Worm (Caenorhabditis elegans) whole organism, L2 larva: ENCODE results near the gene dnj-20.

Source experiments
- C34F6.9 ChIP-seq: fragments of 150-350 bp; optimal IDR thresholded peaks from 2 replicates; lab custom pipeline; 2014; ENCODE audit warnings: missing biosample characterization, missing genetic modification characterization
- F13H6.1 ChIP-seq: sonication (generic microtip); optimal IDR thresholded peaks from 2 replicates; lab custom pipeline; 2016; ENCODE audit warnings: missing genetic modification characterization, missing compliant biosample characterization
- R02D3.7 ChIP-seq: fragments of 150-350 bp; optimal IDR thresholded peaks from 2 replicates; lab custom pipeline; 2014; ENCODE audit warnings: missing biosample characterization, missing genetic modification characterization
- Y55F3AM.14 ChIP-seq: fragments of 200-800 bp; sonication (Bioruptor generic); optimal IDR thresholded peaks from 2 replicates; lab custom pipeline; 2018; ENCODE audit warnings: mild to moderate bottlenecking, missing genetic modification characterization, missing compliant biosample characterization
- ZK546.5 ChIP-seq: sonication (generic microtip); optimal IDR thresholded peaks from 2 replicates; lab custom pipeline; 2017; ENCODE audit warnings: missing biosample characterization, missing genetic modification characterization
- alr-1 ChIP-seq: fragments of 150-350 bp; optimal IDR thresholded peaks from 2 replicates; lab custom pipeline; 2014; ENCODE audit warnings: missing biosample characterization, missing genetic modification characterization
- aly-2 ChIP-seq: fragments of 150-350 bp; optimal IDR thresholded peaks from 2 replicates; lab custom pipeline; 2014; ENCODE audit warnings: missing biosample characterization, missing genetic modification characterization
- ama-1 ChIP-seq: fragments of 150-350 bp; optimal IDR thresholded peaks from 2 replicates; lab custom pipeline; 2018; ENCODE audit warnings: inconsistent platforms
- blmp-1 ChIP-seq: sonication (generic microtip); optimal IDR thresholded peaks from 2 replicates; lab custom pipeline; 2017; ENCODE audit warnings: missing genetic modification characterization, mild to moderate bottlenecking, missing compliant biosample characterization, antibody characterized with exemption, moderate library complexity; ENCODE audit not compliant: insufficient read depth
- ceh-16 ChIP-seq: fragments of 150-350 bp; optimal IDR thresholded peaks from 2 replicates; lab custom pipeline; 2014; ENCODE audit warnings: missing biosample characterization, missing genetic modification characterization
- ceh-82 ChIP-seq: fragments of 150-350 bp; optimal IDR thresholded peaks from 2 replicates; lab custom pipeline; 2014; ENCODE audit warnings: missing biosample characterization, missing genetic modification characterization
- crh-2 ChIP-seq: sonication (generic microtip); optimal IDR thresholded peaks from 2 replicates; lab custom pipeline; 2017; ENCODE audit warnings: missing biosample characterization, missing genetic modification characterization
- dmd-4 ChIP-seq: sonication (generic microtip); optimal IDR thresholded peaks from 2 replicates; lab custom pipeline; 2017; ENCODE audit warnings: missing biosample characterization, missing genetic modification characterization
- egl-27 ChIP-seq: sonication (generic microtip); optimal IDR thresholded peaks from 3 replicates; lab custom pipeline; 2017; ENCODE audit warnings: missing biosample characterization, missing genetic modification reagents, missing genetic modification characterization
- elt-1 ChIP-seq: fragments of 150-350 bp; optimal IDR thresholded peaks from 2 replicates; lab custom pipeline; 2014; ENCODE audit warnings: missing biosample characterization, missing genetic modification characterization
- elt-3 ChIP-seq: sonication (generic microtip); optimal IDR thresholded peaks from 2 replicates; lab custom pipeline; 2017; ENCODE audit warnings: missing biosample characterization, missing genetic modification characterization
- fos-1 ChIP-seq: fragments of 150-350 bp; optimal IDR thresholded peaks from 2 replicates; lab custom pipeline; 2014; ENCODE audit warnings: missing biosample characterization, missing genetic modification characterization
- gmeb-1 ChIP-seq: fragments of 150-350 bp; optimal IDR thresholded peaks from 2 replicates; lab custom pipeline; 2014; ENCODE audit warnings: missing biosample characterization, missing genetic modification characterization
- lin-11 ChIP-seq: fragments of 150-350 bp; sonication (generic microtip); optimal IDR thresholded peaks from 2 replicates; lab custom pipeline; 2014; ENCODE audit warnings: missing biosample characterization, missing genetic modification characterization, inconsistent platforms, mixed read lengths
- lin-13 ChIP-seq: fragments of 150-350 bp; optimal IDR thresholded peaks from 2 replicates; lab custom pipeline; 2014; ENCODE audit warnings: missing biosample characterization, missing genetic modification reagents, missing genetic modification characterization
- lin-39 ChIP-seq: fragments of 150-350 bp; optimal IDR thresholded peaks from 2 replicates; lab custom pipeline; 2014; ENCODE audit warnings: missing biosample characterization, missing genetic modification reagents, missing genetic modification characterization
- lsy-2 ChIP-seq, 2 experiments: fragments of 150-350 bp in 1 of 2; sonication (generic microtip) in 1 of 2; optimal IDR thresholded peaks; 2 replicates each; lab custom pipeline; 2014 to 2017; ENCODE audit warnings: missing biosample characterization in 2 of 2, missing genetic modification characterization in 2 of 2
- mab-5 ChIP-seq: fragments of 150-350 bp; optimal IDR thresholded peaks from 2 replicates; lab custom pipeline; 2014; ENCODE audit warnings: missing biosample characterization, missing genetic modification characterization
- nhr-10 ChIP-seq: sonication (generic microtip); optimal IDR thresholded peaks from 2 replicates; lab custom pipeline; 2017; ENCODE audit warnings: missing biosample characterization, missing genetic modification characterization
- nhr-11 ChIP-seq: fragments of 150-350 bp; optimal IDR thresholded peaks from 2 replicates; lab custom pipeline; 2014; ENCODE audit warnings: missing biosample characterization, missing genetic modification characterization
- nhr-12 ChIP-seq: fragments of 150-350 bp; optimal IDR thresholded peaks from 2 replicates; lab custom pipeline; 2014; ENCODE audit warnings: missing biosample characterization, missing genetic modification characterization
- nhr-129 ChIP-seq: fragments of 150-350 bp; optimal IDR thresholded peaks from 2 replicates; lab custom pipeline; 2014; ENCODE audit warnings: missing biosample characterization, missing genetic modification characterization
- nhr-21 ChIP-seq: fragments of 150-350 bp; optimal IDR thresholded peaks from 2 replicates; lab custom pipeline; 2014; ENCODE audit warnings: missing biosample characterization, missing genetic modification characterization
- nhr-23 ChIP-seq: fragments of 150-350 bp; optimal IDR thresholded peaks from 2 replicates; lab custom pipeline; 2014; ENCODE audit warnings: missing biosample characterization, missing genetic modification reagents, missing genetic modification characterization
- nhr-25 ChIP-seq: fragments of 150-350 bp; sonication (generic microtip); optimal IDR thresholded peaks from 3 replicates; lab custom pipeline; 2014; ENCODE audit warnings: missing biosample characterization, missing genetic modification characterization
- nhr-6 ChIP-seq: fragments of 150-350 bp; optimal IDR thresholded peaks from 2 replicates; lab custom pipeline; 2014; ENCODE audit warnings: missing biosample characterization, missing genetic modification characterization
- peb-1 ChIP-seq: fragments of 150-350 bp; optimal IDR thresholded peaks from 2 replicates; lab custom pipeline; 2014; ENCODE audit warnings: missing biosample characterization, missing genetic modification characterization
- sem-4 ChIP-seq: fragments of 150-350 bp; optimal IDR thresholded peaks from 2 replicates; lab custom pipeline; 2014; ENCODE audit warnings: missing biosample characterization, missing genetic modification reagents, missing genetic modification characterization
- skn-1 ChIP-seq: sonication (generic microtip); optimal IDR thresholded peaks from 2 replicates; lab custom pipeline; 2017; ENCODE audit warnings: missing biosample characterization, missing genetic modification characterization
- sma-3 ChIP-seq: sonication (generic microtip); optimal IDR thresholded peaks from 2 replicates; lab custom pipeline; 2016; ENCODE audit warnings: missing genetic modification reagents, missing genetic modification characterization, missing compliant biosample characterization
- sma-9 ChIP-seq, 2 experiments: fragments of 150-350 bp in 1 of 2; sonication (generic microtip) in 1 of 2; optimal IDR thresholded peaks; 2 replicates each; lab custom pipeline; 2014 to 2016; ENCODE audit warnings: missing genetic modification characterization in 2 of 2, mild to moderate bottlenecking in 1 of 2, missing biosample characterization in 1 of 2, missing compliant biosample characterization in 1 of 2, missing genetic modification reagents in 1 of 2, moderate library complexity in 1 of 2
- unc-55 ChIP-seq: fragments of 150-350 bp; sonication (generic microtip); optimal IDR thresholded peaks from 3 replicates; lab custom pipeline; 2014; ENCODE audit warnings: missing biosample characterization, missing genetic modification reagents, missing genetic modification characterization
- unc-62 ChIP-seq: fragments of 150-350 bp; optimal IDR thresholded peaks from 2 replicates; lab custom pipeline; 2014; ENCODE audit warnings: missing biosample characterization, missing genetic modification reagents, missing genetic modification characterization
- zag-1 ChIP-seq: fragments of 150-350 bp; optimal IDR thresholded peaks from 2 replicates; lab custom pipeline; 2014; ENCODE audit warnings: missing biosample characterization, missing genetic modification characterization
- ztf-1 ChIP-seq: fragments of 200-800 bp; sonication (Bioruptor generic); conservative IDR thresholded peaks from 2 replicates; pipeline ENCODE4 v1.3.6; 2022; ENCODE audit warnings: missing genetic modification characterization, missing compliant biosample characterization
- ztf-11 ChIP-seq: sonication (generic microtip); optimal IDR thresholded peaks from 2 replicates; lab custom pipeline; 2017; ENCODE audit warnings: missing biosample characterization, missing genetic modification characterization
- ztf-4 ChIP-seq: fragments of 150-350 bp; optimal IDR thresholded peaks from 2 replicates; lab custom pipeline; 2014; ENCODE audit warnings: missing biosample characterization, missing genetic modification characterization

dnj-20 gene

DNA sequence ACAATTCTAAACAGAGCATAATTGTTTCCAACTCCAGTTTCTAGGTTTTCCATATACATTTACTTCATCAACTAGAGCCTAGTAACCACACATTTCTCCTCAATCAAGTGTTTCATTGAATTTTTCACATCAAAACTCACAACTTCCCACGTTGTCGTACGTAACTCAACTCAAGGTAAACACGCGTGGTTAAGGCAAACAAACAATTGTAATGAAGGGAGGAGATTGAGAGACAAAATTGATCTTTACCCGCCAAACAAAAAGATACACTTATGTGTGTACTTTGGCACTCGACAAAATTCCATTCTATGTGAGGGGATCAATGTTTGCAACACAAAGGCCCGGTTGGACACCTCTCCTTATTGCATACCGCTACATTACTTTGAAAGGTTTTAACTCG, 18.6 kb downstream of the dnj-20 start, which contains the start of gene nhr-19:
TSS of gene nhr-19 (minus strand) at position 191 of the 400 bp plus-strand sequence.
- TF ChIP-seq ztf-4 (tag; lab: Kevin White, UChicago) (no peak), ceh-16 (tag; lab: Kevin White, UChicago) (no peak), nhr-10 (tag; lab: Kevin White, UChicago) (no peak), sma-9 (GFP tag; optimal IDR thresholded peaks at IDR 0.05; lab: Kevin White, UChicago) (peak; percentile 59), sma-9 (tag; optimal IDR thresholded peaks at IDR 0.05; lab: Kevin White, UChicago) (no peak), ama-1 (lab: Kevin White, UChicago) (no peak), lin-13 (GFP tag; lab: Kevin White, UChicago) (no peak), nhr-23 (tag; lab: Kevin White, UChicago) (no peak), elt-3 (tag; lab: Kevin White, UChicago) (no peak), ztf-1 (no peak), sma-3 (GFP tag; lab: Kevin White, UChicago) (no peak), nhr-25 (tag; lab: Kevin White, UChicago) (peak; percentile 17), crh-2 (peak; percentile 52), peb-1 (tag; lab: Kevin White, UChicago) (no peak), R02D3.7 (tag; lab: Kevin White, UChicago) (no peak), lsy-2 (tag; optimal IDR thresholded peaks at IDR 0.05; lab: Kevin White, UChicago) (peak in 1 of 2 experiments; percentile 20), nhr-129 (peak; percentile 65)

DNA sequence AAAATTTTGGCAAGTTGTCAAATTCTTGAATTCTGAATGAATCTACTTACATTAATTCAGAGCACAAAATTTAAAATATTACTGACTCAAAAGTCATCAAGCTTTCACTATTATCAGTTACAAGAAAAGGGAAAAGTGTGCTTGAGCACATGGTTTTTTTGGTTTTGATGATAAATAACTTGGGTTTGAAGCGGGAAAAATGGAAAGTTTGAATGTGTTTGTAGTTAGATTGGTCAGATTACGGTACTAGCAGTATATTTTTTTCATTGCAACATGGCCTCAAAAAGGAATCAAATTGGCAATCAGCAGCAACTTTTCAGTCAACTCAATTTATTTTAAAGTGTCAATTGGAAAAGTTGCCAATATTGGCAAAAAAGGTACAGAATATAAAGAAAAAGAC, 19.3 kb downstream of the dnj-20 start:
- peak; percentile 27 for TF ChIP-seq skn-1
- TF ChIP-seq elt-1 (tag; lab: Kevin White, UChicago) = no peak

DNA sequence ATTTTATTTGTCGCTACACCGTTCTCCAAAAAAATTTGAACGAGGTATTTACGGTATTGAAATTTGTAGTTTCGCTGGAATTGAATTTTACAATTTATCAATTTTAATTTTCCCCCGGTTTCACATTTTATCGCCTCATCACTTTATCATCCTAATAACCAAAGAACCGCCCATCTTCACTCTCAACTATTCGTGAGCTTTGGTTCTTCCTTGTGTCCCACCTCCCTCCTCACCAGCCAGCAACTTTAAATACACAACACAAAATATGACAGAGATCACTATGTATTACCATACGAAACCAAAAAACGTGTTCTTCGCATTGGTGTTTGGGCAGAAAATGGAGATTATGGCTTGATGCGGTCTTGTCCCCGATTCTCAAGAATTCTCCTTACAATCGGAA, 19.9 kb downstream of the dnj-20 start:
- TF ChIP-seq ceh-82 (tag; lab: Kevin White, UChicago) = no peak
- TF ChIP-seq nhr-129 = peak; percentile 40
- TF ChIP-seq ztf-11 (tag; lab: Kevin White, UChicago) = no peak
- TF ChIP-seq sma-9 (GFP tag; optimal IDR thresholded peaks at IDR 0.05; lab: Kevin White, UChicago) = peak; percentile 65
- no peak for TF ChIP-seq sma-9 (tag; optimal IDR thresholded peaks at IDR 0.05; lab: Kevin White, UChicago)
- no peak for TF ChIP-seq ztf-1
- peak; percentile 10 for TF ChIP-seq crh-2
- no peak for TF ChIP-seq aly-2 (tag; lab: Kevin White, UChicago)
- TF ChIP-seq lin-11 (tag; lab: Kevin White, UChicago) = no peak
- TF ChIP-seq gmeb-1 (tag; lab: Kevin White, UChicago) = peak; percentile 14
- TF ChIP-seq fos-1 (tag; lab: Kevin White, UChicago) = peak; percentile 8
- no peak for TF ChIP-seq ama-1 (lab: Kevin White, UChicago)
- TF ChIP-seq Y55F3AM.14 = no peak
- no peak for TF ChIP-seq nhr-10 (tag; lab: Kevin White, UChicago)
- no peak for TF ChIP-seq sma-3 (GFP tag; lab: Kevin White, UChicago)
- peak; percentile 13 for TF ChIP-seq nhr-25 (tag; lab: Kevin White, UChicago)
- TF ChIP-seq skn-1 = no peak

DNA sequence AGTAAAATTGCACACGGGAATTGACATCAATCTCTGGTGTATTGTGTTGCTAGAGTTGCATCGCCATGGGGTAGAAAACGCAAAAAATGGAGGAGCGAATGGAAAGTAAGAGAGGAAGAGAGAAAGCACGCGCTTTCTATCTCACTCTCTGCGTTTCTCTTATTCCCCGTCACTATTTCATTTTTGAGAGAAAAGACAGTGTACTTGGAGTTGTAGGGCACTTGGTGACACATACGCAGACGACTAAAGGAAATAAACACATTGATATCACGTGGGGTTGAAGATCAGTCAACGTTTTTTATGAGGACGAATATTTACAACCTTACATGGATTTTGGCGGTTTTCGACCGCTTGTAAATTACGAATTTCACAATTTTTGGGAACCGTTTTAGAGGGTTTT, 20.6 kb downstream of the dnj-20 start:
- TF ChIP-seq lin-11 (tag; lab: Kevin White, UChicago) (no peak), ztf-4 (tag; lab: Kevin White, UChicago) (peak; percentile 92), F13H6.1 (tag; lab: Kevin White, UChicago) (peak; percentile 96), zag-1 (tag; lab: Kevin White, UChicago) (peak; percentile 78), egl-27 (tag; lab: Kevin White, UChicago) (peak; percentile 96), gmeb-1 (tag; lab: Kevin White, UChicago) (peak; percentile 87), R02D3.7 (tag; lab: Kevin White, UChicago) (peak; percentile 22), nhr-21 (tag; lab: Kevin White, UChicago) (peak; percentile 97), C34F6.9 (tag; lab: Kevin White, UChicago) (peak; percentile 98), blmp-1 (tag; lab: Kevin White, UChicago) (peak; percentile 96), unc-55 (peak; percentile 67), crh-2 (peak; percentile 97), mab-5 (tag; lab: Kevin White, UChicago) (peak; percentile 79), nhr-12 (tag; lab: Kevin White, UChicago) (no peak), ceh-16 (tag; lab: Kevin White, UChicago) (no peak), fos-1 (tag; lab: Kevin White, UChicago) (peak; percentile 96), ztf-11 (tag; lab: Kevin White, UChicago) (no peak), elt-1 (tag; lab: Kevin White, UChicago) (no peak), sma-9 (GFP tag; optimal IDR thresholded peaks at IDR 0.05; lab: Kevin White, UChicago) (peak; percentile 99), sma-9 (tag; optimal IDR thresholded peaks at IDR 0.05; lab: Kevin White, UChicago) (peak; percentile 70), sma-3 (GFP tag; lab: Kevin White, UChicago) (peak; percentile 96), unc-62 (GFP tag; lab: Kevin White, UChicago) (peak; percentile 84), dmd-4 (tag; lab: Kevin White, UChicago) (no peak), skn-1 (peak; percentile 45), elt-3 (tag; lab: Kevin White, UChicago) (no peak), lsy-2 (tag; optimal IDR thresholded peaks at IDR 0.05; lab: Kevin White, UChicago) (peak; percentile 32 to 95), ztf-1 (no peak), alr-1 (tag; lab: Kevin White, UChicago) (peak; percentile 76), peb-1 (tag; lab: Kevin White, UChicago) (no peak), ZK546.5 (tag; lab: Kevin White, UChicago) (no peak), lin-39 (tag; lab: Kevin White, UChicago) (no peak), sem-4 (tag; lab: Kevin White, UChicago) (peak; percentile 93), nhr-6 (peak; percentile 96), ama-1 (lab: Kevin White, UChicago) (peak; percentile 57), nhr-129 (peak; percentile 98), nhr-25 (tag; lab: Kevin White, UChicago) (peak; percentile 97), nhr-23 (tag; lab: Kevin White, UChicago) (no peak), aly-2 (tag; lab: Kevin White, UChicago) (no peak), nhr-11 (tag; lab: Kevin White, UChicago) (peak; percentile 68)
